Fruit fly (Drosophila melanogaster): Measurements from ENCODE around the gene CG7724.
A peak's percentile ranks its signal among the peaks of the same experiment; 100 is the strongest.

CG7724 gene

dm6 chr3L:17024095-17024639 is 31.2 kb upstream of the CG7724 start, which contains the start of gene Fit2:
Fit2 (plus strand) TSS chr3L:17024328.
- TF ChIP-seq noc (tag; optimal IDR thresholded peaks at IDR 0.05) = no peak

dm6 chr3L:17027310-17027709 is 28.1 kb upstream of the CG7724 start, which contains the start of gene CG7730:
CG7730 (plus strand) TSS chr3L:17027515.
- no peak for TF ChIP-seq noc (tag; optimal IDR thresholded peaks at IDR 0.05)

- no peak for TF ChIP-seq noc (tag; optimal IDR thresholded peaks at IDR 0.05)
Measured at dm6 chr3L:17031971-17032370, 23.4 kb upstream of the CG7724 start, which contains the start of gene Ilp8. Ilp8 (minus strand) TSS chr3L:17032080.

- TF ChIP-seq noc (tag; optimal IDR thresholded peaks at IDR 0.05) = no peak
Measured at dm6 chr3L:17033309-17033708, 22.1 kb upstream of the CG7724 start.

- TF ChIP-seq noc (tag; optimal IDR thresholded peaks at IDR 0.05) = no peak
Measured at dm6 chr3L:17035492-17035891, 19.9 kb upstream of the CG7724 start, which contains the start of gene beg. beg (plus strand) TSS chr3L:17035668.

- TF ChIP-seq noc (tag; optimal IDR thresholded peaks at IDR 0.05) = no peak
Measured at dm6 chr3L:17042297-17042921, 13.0 kb upstream of the CG7724 start, which contains the start of the genes scaf6 and Papst2. scaf6 (minus strand) TSS chr3L:17042574. Papst2 (plus strand) TSS chr3L:17042797.

- no peak for TF ChIP-seq noc (tag; optimal IDR thresholded peaks at IDR 0.05)
Measured at dm6 chr3L:17044799-17045198, 10.6 kb upstream of the CG7724 start, which contains the start of gene Pop5. Pop5 (minus strand) TSS chr3L:17045038.

- TF ChIP-seq noc (tag; optimal IDR thresholded peaks at IDR 0.05) = no peak
Measured at dm6 chr3L:17045431-17046238, 9.8 kb upstream of the CG7724 start, which contains the start of gene TpnC73F. TpnC73F (plus strand) TSS chr3L:17046063.

dm6 chr3L:17047811-17048239 is 7.6 kb upstream of the CG7724 start:
- TF ChIP-seq noc (tag; optimal IDR thresholded peaks at IDR 0.05) = peak; percentile 9

- TF ChIP-seq noc (tag; optimal IDR thresholded peaks at IDR 0.05) = no peak
Measured at dm6 chr3L:17049314-17049713, 6.1 kb upstream of the CG7724 start, which contains the start of gene rogdi. rogdi (plus strand) TSS chr3L:17049512.

dm6 chr3L:17049912-17050345 is 5.5 kb upstream of the CG7724 start:
- TF ChIP-seq noc (tag; optimal IDR thresholded peaks at IDR 0.05) = peak; percentile 88

dm6 chr3L:17050661-17051452 is 4.6 kb upstream of the CG7724 start:
- TF ChIP-seq noc (tag; optimal IDR thresholded peaks at IDR 0.05) = no peak

dm6 chr3L:17051472-17051871 is 3.9 kb upstream of the CG7724 start:
- TF ChIP-seq noc (tag; optimal IDR thresholded peaks at IDR 0.05) = no peak

- TF ChIP-seq noc (tag; optimal IDR thresholded peaks at IDR 0.05) = no peak
Measured at dm6 chr3L:17052388-17052905, 3.0 kb upstream of the CG7724 start.

- TF ChIP-seq noc (tag; optimal IDR thresholded peaks at IDR 0.05) = no peak
Measured at dm6 chr3L:17053932-17054331, 1.5 kb upstream of the CG7724 start.

Measured in whole organism, larva.